Worm (Caenorhabditis elegans): Measurements from ENCODE around the gene str-221.

ce11 chrV:1635859-1636258 lies 4.2 kb upstream of the str-221 start, which contains the start of gene str-222:
- TF ChIP-seq ces-1 (GFP tag; optimal IDR thresholded peaks at IDR 0.05) (no peak), elt-3 (tag; optimal IDR thresholded peaks at IDR 0.05) (no peak), unc-62 (GFP tag; optimal IDR thresholded peaks at IDR 0.05) (no peak), snpc-4 (tag; optimal IDR thresholded peaks at IDR 0.05) (no peak)
